Worm (Caenorhabditis elegans): ENCODE measurements around the gene slc-25A18.2.
A peak's percentile ranks its signal among the peaks of the same experiment; 100 is the strongest.

Gene slc-25A18.2

DNA sequence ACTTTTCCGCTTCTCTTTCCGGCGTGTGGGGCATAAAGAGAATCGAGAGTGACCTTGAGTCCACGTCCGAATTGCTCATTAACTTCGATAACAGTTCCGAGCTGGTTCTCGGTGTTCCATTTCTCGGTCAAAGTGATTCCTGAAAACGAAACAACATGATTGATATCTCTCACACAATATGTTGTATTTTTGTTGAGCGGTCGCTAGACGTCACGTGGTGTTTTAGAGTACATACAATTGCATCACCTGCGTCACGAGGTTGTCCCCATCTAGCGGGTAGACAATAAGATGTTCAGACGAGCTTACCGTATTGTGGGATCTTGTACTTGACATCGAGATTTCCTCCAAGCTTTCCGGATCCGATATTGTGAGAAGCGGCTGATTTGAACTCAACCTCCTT, 32.5 kb downstream of the slc-25A18.2 start (continued):
- TF ChIP-seq nhr-19 (GFP tag; conservative IDR thresholded peaks at IDR 0.05): peak; percentile 67

- TF ChIP-seq nhr-90 (tag; optimal IDR thresholded peaks at IDR 0.05; ENCODE audit: poor library complexity) (peak; percentile 80), lir-3 (tag; optimal IDR thresholded peaks at IDR 0.05; ENCODE audit: poor library complexity) (peak; percentile 7), elt-3 (tag; optimal IDR thresholded peaks at IDR 0.05) (peak in 4 of 6 experiments; percentile 30 to 78 (median 46)), ama-1 (optimal IDR thresholded peaks at IDR 0.05) (no peak), mef-2 (tag; optimal IDR thresholded peaks at IDR 0.05) (peak; percentile 30), mep-1 (tag; optimal IDR thresholded peaks at IDR 0.05) (peak; percentile 54), ceh-88 (GFP tag; IDR thresholded peaks at IDR 0.05) (peak; percentile 49; the same call in 1 of the 2 replicates), irx-1 (tag; optimal IDR thresholded peaks at IDR 0.05) (no peak), grh-1 (GFP tag; IDR thresholded peaks at IDR 0.05) (peak; percentile 77), nhr-84 (tag; optimal IDR thresholded peaks at IDR 0.05) (no peak), lin-39 (tag; optimal IDR thresholded peaks at IDR 0.05) (no peak), fkh-4 (tag; optimal IDR thresholded peaks at IDR 0.05; ENCODE audit: borderline replicate concordance) (no peak), vab-15 (tag; optimal IDR thresholded peaks at IDR 0.05) (peak; percentile 8), ets-5 (GFP tag; IDR thresholded peaks at IDR 0.05) (no peak), lin-15B (tag; optimal IDR thresholded peaks at IDR 0.05) (peak; percentile 72), tbx-2 (tag; optimal IDR thresholded peaks at IDR 0.05) (peak; percentile 86), sptf-1 (tag; optimal IDR thresholded peaks at IDR 0.05) (no peak), pqm-1 (tag; optimal IDR thresholded peaks at IDR 0.05) (peak; percentile 67), nhr-47 (tag; optimal IDR thresholded peaks at IDR 0.05) (peak; percentile 83), isw-1 (GFP tag; IDR thresholded peaks at IDR 0.05) (peak; percentile 71), nhr-19 (GFP tag; conservative IDR thresholded peaks at IDR 0.05) (peak; percentile 87), ceh-90 (tag; optimal IDR thresholded peaks at IDR 0.05) (no peak), dpl-1 (GFP tag; optimal IDR thresholded peaks at IDR 0.05) (peak; percentile 89 to 92 (median 92)), nhr-71 (tag; optimal IDR thresholded peaks at IDR 0.05) (peak; percentile 95), C16A3.4 (tag; optimal IDR thresholded peaks at IDR 0.05) (peak; percentile 90), rnt-1 (tag; optimal IDR thresholded peaks at IDR 0.05) (peak; percentile 79), blmp-1 (tag; optimal IDR thresholded peaks at IDR 0.05) (peak; percentile 79), ceh-63 (GFP tag; optimal IDR thresholded peaks at IDR 0.05) (no peak), unc-86 (tag; optimal IDR thresholded peaks at IDR 0.05) (peak; percentile 56), efl-3 (GFP tag; optimal IDR thresholded peaks at IDR 0.05) (no peak), snu-23 (GFP tag; optimal IDR thresholded peaks at IDR 0.05) (peak; percentile 93), lin-13 (GFP tag; optimal IDR thresholded peaks at IDR 0.05) (peak; percentile 82), egl-13 (tag; optimal IDR thresholded peaks at IDR 0.05) (peak; percentile 17), ceh-82 (tag; optimal IDR thresholded peaks at IDR 0.05) (peak; percentile 42 to 93 (median 70)), F16B12.6 (tag; optimal IDR thresholded peaks at IDR 0.05) (no peak), fkh-8 (tag; optimal IDR thresholded peaks at IDR 0.05) (peak; percentile 81), sup-37 (GFP tag; optimal IDR thresholded peaks at IDR 0.05) (peak; percentile 25), elt-2 (tag; optimal IDR thresholded peaks at IDR 0.05) (peak; percentile 73), ces-1 (GFP tag; optimal IDR thresholded peaks at IDR 0.05) (no peak), xbp-1 (tag; optimal IDR thresholded peaks at IDR 0.05) (peak; percentile 83), lin-35 (GFP tag; optimal IDR thresholded peaks at IDR 0.05) (peak; percentile 94 to 97), alr-1 (tag; optimal IDR thresholded peaks at IDR 0.05; ENCODE audit: borderline replicate concordance) (no peak), dsc-1 (tag; optimal IDR thresholded peaks at IDR 0.05) (peak; percentile 57), fkh-10 (GFP tag; optimal IDR thresholded peaks at IDR 0.05) (peak; percentile 28), nhr-237 (tag; optimal IDR thresholded peaks at IDR 0.05) (peak; percentile 73), aly-2 (tag; optimal IDR thresholded peaks at IDR 0.05) (no peak), snpc-4 (tag; optimal IDR thresholded peaks at IDR 0.05) (peak; percentile 11), swsn-7 (tag; optimal IDR thresholded peaks at IDR 0.05) (peak; percentile 82), zip-4 (GFP tag; optimal IDR thresholded peaks at IDR 0.05) (no peak)
Observed at ce11 chrIV:7507841-7508509, 33.1 kb downstream of the slc-25A18.2 start, which contains the start of the genes vdac-1 and R05G6.5. Gene vdac-1, minus strand, starts transcription at chrIV:7507891. Gene R05G6.5, plus strand, starts transcription at chrIV:7508367.

Measured in whole organism, L1 larva.